Fruit fly (Drosophila melanogaster) whole organism, pupa: ENCODE data around the gene beta'COP.
A peak's percentile ranks its signal among the peaks of the same experiment; 100 is the strongest.

Source experiments
- CG10348 ChIP-seq: fragments of 200-800 bp; sonication (Bioruptor generic); IDR thresholded peaks from 2 replicates; pipeline ENCODE4 v1.3.6; 2022; ENCODE audit warnings: missing biosample characterization, missing genetic modification characterization
- CG12605 ChIP-seq: fragments of 200-800 bp; sonication (Bioruptor generic); IDR thresholded peaks from 2 replicates; pipeline ENCODE4 v1.3.6; 2022; ENCODE audit warnings: missing biosample characterization, missing genetic modification characterization
- CG13204 ChIP-seq: fragments of 200-800 bp; sonication (Bioruptor generic); optimal IDR thresholded peaks from 2 replicates; lab custom pipeline; 2018; ENCODE audit warnings: missing biosample characterization, mild to moderate bottlenecking, missing genetic modification characterization, moderate library complexity
- CG14655 ChIP-seq: fragments of 200-800 bp; sonication (Bioruptor generic); optimal IDR thresholded peaks from 3 replicates; lab custom pipeline; 2017; ENCODE audit warnings: mild to moderate bottlenecking, missing biosample characterization, missing genetic modification reagents, missing genetic modification characterization
- CG15710 ChIP-seq: fragments of 200-800 bp; sonication (Bioruptor generic); optimal IDR thresholded peaks from 2 replicates; lab custom pipeline; 2018; ENCODE audit warnings: missing biosample characterization, mild to moderate bottlenecking, missing genetic modification characterization, moderate library complexity
- CG17806 ChIP-seq: fragments of 200-800 bp; sonication (Bioruptor generic); optimal IDR thresholded peaks from 2 replicates; lab custom pipeline; 2018; ENCODE audit warnings: missing biosample characterization, mild to moderate bottlenecking, missing genetic modification characterization, moderate library complexity
- CG32121 ChIP-seq: fragments of 200-800 bp; sonication (Bioruptor generic); IDR thresholded peaks from 2 replicates; pipeline ENCODE4 v1.3.6; 2022; ENCODE audit warnings: missing biosample characterization, missing genetic modification characterization
- CG34367 ChIP-seq: fragments of 200-800 bp; sonication (Bioruptor generic); optimal IDR thresholded peaks from 2 replicates; lab custom pipeline; 2018; ENCODE audit warnings: missing biosample characterization, mild to moderate bottlenecking, missing genetic modification characterization
- CG4496 ChIP-seq: fragments of 200-800 bp; sonication (Bioruptor generic); IDR thresholded peaks from 3 replicates; pipeline ENCODE4 v1.3.6; 2022; ENCODE audit warnings: missing biosample characterization, missing genetic modification characterization
- CG8159 ChIP-seq: fragments of 200-800 bp; sonication (Bioruptor generic); optimal IDR thresholded peaks from 3 replicates; lab custom pipeline; 2018; ENCODE audit warnings: missing biosample characterization, mild to moderate bottlenecking, missing genetic modification characterization, moderate library complexity
- CG8301 ChIP-seq: fragments of 200-800 bp; sonication (Bioruptor generic); optimal IDR thresholded peaks from 2 replicates; lab custom pipeline; 2018; ENCODE audit warnings: missing biosample characterization, mild to moderate bottlenecking, missing genetic modification characterization
- CG9948 ChIP-seq: fragments of 200-800 bp; sonication (Bioruptor generic); optimal IDR thresholded peaks from 2 replicates; lab custom pipeline; 2018; ENCODE audit warnings: missing biosample characterization, mild to moderate bottlenecking, missing genetic modification characterization, moderate library complexity
- D1 ChIP-seq: fragments of 200-800 bp; sonication (Bioruptor generic); optimal IDR thresholded peaks from 2 replicates; lab custom pipeline; 2018; ENCODE audit warnings: missing biosample characterization, mild to moderate bottlenecking, missing genetic modification characterization, moderate library complexity
- EcR ChIP-seq: fragments of 200-800 bp; sonication (Bioruptor generic); optimal IDR thresholded peaks from 3 replicates; lab custom pipeline; 2019; ENCODE audit warnings: missing biosample characterization, missing genetic modification characterization, mild to moderate bottlenecking, moderate library complexity, missing genetic modification reagents
- Ets98B ChIP-seq: fragments of 200-800 bp; sonication (Bioruptor generic); IDR thresholded peaks from 2 replicates; pipeline ENCODE4 v1.3.6; 2022; ENCODE audit warnings: missing biosample characterization, missing genetic modification characterization
- Pif1A ChIP-seq: fragments of 200-800 bp; sonication (Bioruptor generic); optimal IDR thresholded peaks from 3 replicates; lab custom pipeline; 2016; ENCODE audit warnings: missing biosample characterization, missing genetic modification characterization
- Pif1B ChIP-seq: fragments of 200-800 bp; sonication (Bioruptor generic); optimal IDR thresholded peaks from 3 replicates; lab custom pipeline; 2016; ENCODE audit warnings: missing biosample characterization, missing genetic modification characterization
- Snoo ChIP-seq: fragments of 200-800 bp; sonication (Bioruptor generic); optimal IDR thresholded peaks from 3 replicates; lab custom pipeline; 2017; ENCODE audit warnings: missing biosample characterization, mild to moderate bottlenecking, missing genetic modification characterization, inconsistent platforms
- fd96Ca ChIP-seq: fragments of 200-800 bp; sonication (Bioruptor generic); IDR thresholded peaks from 3 replicates; pipeline ENCODE4 v1.3.6; 2022; ENCODE audit warnings: missing biosample characterization, missing genetic modification characterization
- gl ChIP-seq: fragments of 200-800 bp; sonication (Bioruptor generic); optimal IDR thresholded peaks from 2 replicates; lab custom pipeline; 2018; ENCODE audit warnings: missing biosample characterization, mild to moderate bottlenecking, missing genetic modification characterization
- rn ChIP-seq: fragments of 200-800 bp; sonication (Bioruptor generic); IDR thresholded peaks from 2 replicates; pipeline ENCODE4 v1.3.6; 2022; ENCODE audit warnings: missing biosample characterization, missing genetic modification characterization

Gene beta'COP

DNA sequence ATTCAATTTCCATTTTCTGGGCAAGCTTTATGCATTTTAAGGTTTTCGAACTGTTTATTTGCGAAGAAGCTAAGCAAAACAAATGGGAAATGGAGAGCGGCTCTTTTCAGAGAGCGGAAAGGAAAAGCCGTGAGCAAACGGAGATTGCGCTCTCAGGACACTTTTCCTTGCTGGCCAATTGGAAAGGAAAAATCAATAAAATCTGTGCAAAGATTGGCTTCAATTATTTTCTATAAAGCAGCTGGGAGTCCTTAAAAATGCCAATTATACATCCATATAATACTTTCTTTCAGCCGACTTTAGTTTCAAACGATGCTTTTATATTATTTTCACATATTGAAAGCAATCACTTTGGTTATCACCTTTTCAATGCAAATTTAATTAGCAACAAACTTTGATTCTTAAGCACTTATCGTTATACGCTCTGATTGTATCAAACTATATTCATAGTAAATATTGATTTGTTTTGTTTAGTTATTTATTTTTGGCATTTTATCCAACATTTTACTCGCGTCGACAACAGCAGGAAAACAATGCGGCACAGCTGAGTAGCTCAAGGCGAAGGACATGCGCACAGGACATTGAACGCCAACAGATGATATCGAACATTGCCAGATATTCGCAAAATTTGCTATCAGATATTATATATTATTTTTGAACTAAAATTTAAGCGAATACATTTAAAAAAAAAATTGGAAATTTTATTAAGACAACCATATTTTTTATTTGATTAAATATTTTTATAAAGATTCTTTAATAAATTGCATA is 23.9 kb upstream of the beta'COP start, which contains the start of gene CG9395:
TSS of gene CG9395 (minus strand) at position 494 of the 768 bp plus-strand sequence.
- TF ChIP-seq fd96Ca (GFP tag; lab: Robert Waterston, UW) (no peak), CG13204 (GFP tag; lab: Kevin White, UChicago) (no peak), Ets98B (GFP tag; lab: Robert Waterston, UW) (no peak), CG17806 (tag; lab: Kevin White, UChicago) (no peak), Pif1A (no peak), CG32121 (GFP tag; lab: Robert Waterston, UW) (no peak), Pif1B (GFP tag; lab: Kevin White, UChicago) (no peak), gl (tag; lab: Kevin White, UChicago) (no peak), rn (GFP tag; lab: Robert Waterston, UW) (no peak), CG14655 (GFP tag; lab: Kevin White, UChicago) (no peak), CG8159 (tag; lab: Kevin White, UChicago) (no peak), CG9948 (tag; lab: Kevin White, UChicago) (no peak), CG10348 (GFP tag; lab: Robert Waterston, UW) (no peak), CG4496 (GFP tag; lab: Robert Waterston, UW) (no peak), Snoo (tag; lab: Kevin White, UChicago) (no peak), CG8301 (no peak), CG15710 (tag; lab: Kevin White, UChicago) (no peak), D1 (tag; lab: Kevin White, UChicago) (no peak)

DNA sequence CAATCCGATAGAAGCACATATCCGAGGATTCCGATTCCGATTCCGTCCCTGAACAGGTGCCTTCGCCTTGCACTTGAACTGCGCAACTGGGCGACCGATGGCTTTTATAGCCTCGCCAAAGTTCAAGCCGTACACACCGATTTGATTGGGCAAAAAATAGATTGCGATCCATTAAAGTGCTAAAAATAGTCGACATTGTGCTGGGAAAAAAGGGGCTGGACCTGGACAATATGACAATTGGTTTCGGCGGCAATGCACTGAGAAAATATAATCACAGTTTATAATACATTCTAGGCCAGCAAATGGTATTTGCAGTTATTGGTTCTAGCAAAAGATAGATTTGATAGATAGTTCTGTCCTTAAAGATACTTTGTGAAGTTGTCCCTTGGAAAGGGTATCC is 17.2 kb upstream of the beta'COP start, which contains the start of gene CG9377:
TSS of gene CG9377 (minus strand) at position 101 of the 400 bp plus-strand sequence.
- TF ChIP-seq CG12605 (GFP tag; lab: Robert Waterston, UW) = no peak
- no peak for TF ChIP-seq Pif1B (GFP tag; lab: Kevin White, UChicago)
- no peak for TF ChIP-seq CG9948 (tag; lab: Kevin White, UChicago)
- no peak for TF ChIP-seq Snoo (tag; lab: Kevin White, UChicago)
- no peak for TF ChIP-seq fd96Ca (GFP tag; lab: Robert Waterston, UW)
- no peak for TF ChIP-seq CG4496 (GFP tag; lab: Robert Waterston, UW)
- no peak for TF ChIP-seq Pif1A
- TF ChIP-seq CG10348 (GFP tag; lab: Robert Waterston, UW) = no peak

DNA sequence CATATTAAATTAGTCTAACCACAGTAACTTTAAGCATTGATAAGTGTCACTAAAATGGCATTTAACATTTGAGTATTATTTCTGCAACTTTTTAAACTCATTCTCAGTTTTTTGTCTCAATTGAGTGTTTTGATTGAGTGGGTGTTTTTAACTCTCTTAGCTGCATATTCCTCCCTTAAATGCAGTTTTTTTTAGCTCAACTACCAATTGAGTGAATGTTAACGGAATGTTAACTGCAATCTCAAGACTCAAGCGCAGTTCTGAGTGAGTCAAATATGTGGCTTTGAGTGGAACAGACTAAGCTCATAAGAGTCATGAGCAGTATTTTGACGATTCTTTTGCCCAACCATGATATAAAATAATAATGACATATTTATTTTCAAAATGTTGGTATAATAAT is 15.7 kb upstream of the beta'COP start:
- no peak for TF ChIP-seq CG17806 (tag; lab: Kevin White, UChicago)
- TF ChIP-seq Snoo (tag; lab: Kevin White, UChicago) = no peak
- TF ChIP-seq fd96Ca (GFP tag; lab: Robert Waterston, UW) = no peak
- TF ChIP-seq CG34367 (tag; lab: Kevin White, UChicago) = no peak
- no peak for TF ChIP-seq CG8301
- TF ChIP-seq EcR (GFP tag; lab: Kevin White, UChicago) = no peak
- TF ChIP-seq CG32121 (GFP tag; lab: Robert Waterston, UW) = no peak
- TF ChIP-seq gl (tag; lab: Kevin White, UChicago) = no peak
- no peak for TF ChIP-seq CG8159 (tag; lab: Kevin White, UChicago)
- TF ChIP-seq CG10348 (GFP tag; lab: Robert Waterston, UW) = no peak
- TF ChIP-seq Ets98B (GFP tag; lab: Robert Waterston, UW) = no peak
- TF ChIP-seq CG15710 (tag; lab: Kevin White, UChicago) = no peak
- no peak for TF ChIP-seq Pif1B (GFP tag; lab: Kevin White, UChicago)

DNA sequence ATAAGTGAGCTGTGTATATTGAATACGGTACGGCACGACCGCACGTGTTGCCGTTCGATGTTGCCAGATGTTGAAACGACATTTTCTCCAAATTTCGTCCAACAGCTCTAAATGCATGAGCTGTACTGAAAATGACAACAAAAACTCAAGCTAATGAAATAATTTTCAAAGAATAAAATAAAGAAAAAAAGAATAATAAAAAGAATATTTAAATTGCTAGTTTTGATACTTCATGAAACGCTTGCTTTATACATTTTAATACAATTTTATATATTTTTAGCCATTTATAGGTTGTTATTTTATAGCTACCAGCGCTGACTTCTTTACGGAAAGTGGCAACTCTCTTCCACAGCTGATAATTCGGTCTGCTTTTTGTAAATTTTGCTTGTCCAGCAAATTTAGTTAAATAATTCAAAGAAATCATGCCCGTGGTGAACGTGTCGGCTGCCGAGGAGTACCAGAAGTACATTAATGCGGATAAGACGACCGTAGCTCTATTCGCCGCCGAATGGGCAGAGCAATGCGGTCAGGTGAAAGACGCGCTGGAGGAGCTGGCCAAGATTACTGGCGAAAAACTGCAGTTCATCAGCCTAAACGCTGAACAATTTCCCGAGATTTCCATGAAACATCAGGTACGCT is 12.5 kb upstream of the beta'COP start, which contains the start of the genes Nnp-1 and Grx3:
TSS of gene Nnp-1 (minus strand) at position 81 of the 639 bp plus-strand sequence.
TSS of gene Grx3 (plus strand) at position 339 of the 639 bp plus-strand sequence.
- TF ChIP-seq rn (GFP tag; lab: Robert Waterston, UW) (0 out of 2 replicates have a peak, but pooled peaks have one; percentile 13), CG8301 (no peak), EcR (GFP tag; lab: Kevin White, UChicago) (no peak), CG32121 (GFP tag; lab: Robert Waterston, UW) (0 out of 2 replicates have a peak, but pooled peaks have one; percentile 35), Pif1A (no peak), CG13204 (GFP tag; lab: Kevin White, UChicago) (no peak), Snoo (tag; lab: Kevin White, UChicago) (peak; percentile 3), CG12605 (GFP tag; lab: Robert Waterston, UW) (no peak), CG8159 (tag; lab: Kevin White, UChicago) (peak; percentile 44), gl (tag; lab: Kevin White, UChicago) (no peak), CG9948 (tag; lab: Kevin White, UChicago) (peak; percentile 39), D1 (tag; lab: Kevin White, UChicago) (peak; percentile 30)

DNA sequence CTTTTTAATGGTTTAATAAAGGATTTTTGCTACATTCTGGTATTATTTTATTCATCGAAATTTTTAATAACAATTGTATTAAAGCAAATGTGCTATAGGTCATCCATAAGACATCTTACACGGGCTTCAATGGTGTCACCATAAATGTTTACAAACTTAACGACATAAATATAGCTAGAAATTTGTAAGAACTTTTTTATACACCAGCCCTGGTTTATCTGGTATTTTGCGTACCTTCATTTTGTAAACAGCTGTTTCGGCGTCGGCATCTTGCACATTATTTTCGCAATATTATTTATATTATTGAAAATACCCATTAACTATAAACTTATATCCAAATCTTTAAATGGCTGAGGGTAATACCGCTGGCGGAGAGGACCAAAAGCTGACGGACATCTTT is 11.3 kb upstream of the beta'COP start, which contains the start of gene Tap42:
TSS of gene Tap42 (plus strand) at position 240 of the 400 bp plus-strand sequence.
- TF ChIP-seq CG15710 (tag; lab: Kevin White, UChicago) (no peak), CG4496 (GFP tag; lab: Robert Waterston, UW) (no peak), Pif1A (no peak), CG8159 (tag; lab: Kevin White, UChicago) (no peak), CG17806 (tag; lab: Kevin White, UChicago) (no peak), CG10348 (GFP tag; lab: Robert Waterston, UW) (no peak), EcR (GFP tag; lab: Kevin White, UChicago) (no peak)
